Fruit fly (Drosophila melanogaster): ENCODE results near the gene Irk3.
A peak's percentile ranks its signal among the peaks of the same experiment; 100 is the strongest.

Irk3 gene

DNA sequence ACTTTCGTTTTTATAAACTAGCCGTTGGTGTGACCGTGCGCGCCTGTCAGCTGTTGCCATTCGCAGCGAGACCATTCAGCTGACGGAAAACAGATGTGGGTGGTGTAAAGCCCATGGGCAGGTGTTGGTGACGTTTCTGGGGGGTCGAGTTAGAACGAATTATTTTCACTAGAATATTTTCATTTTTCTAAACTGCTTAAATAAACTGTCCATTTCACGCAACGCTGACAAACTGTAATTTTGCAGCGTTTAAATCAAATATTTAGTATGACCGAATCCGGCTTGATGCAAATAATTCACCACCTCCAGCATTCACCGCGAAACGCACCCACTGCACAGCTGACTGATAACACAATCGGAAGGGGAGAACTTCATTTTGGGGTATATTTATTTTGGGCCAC is 18.1 kb downstream of the Irk3 start, which contains the start of the genes CG10383 and CG10338 (continued):
- peak; percentile 89 for TF ChIP-seq Atf3 (GFP tag; optimal IDR thresholded peaks at IDR 0.05)
- TF ChIP-seq YL-1 (GFP tag; optimal IDR thresholded peaks at IDR 0.05): peak; percentile 80
- TF ChIP-seq Stat92E (GFP tag; optimal IDR thresholded peaks at IDR 0.05): peak in 1 of 3 experiments; percentile 75
- peak; percentile 71 for TF ChIP-seq CG10654 (GFP tag; optimal IDR thresholded peaks at IDR 0.05)
- TF ChIP-seq twi (tag; optimal IDR thresholded peaks at IDR 0.05): peak; percentile 70
- TF ChIP-seq CG42726 (GFP tag; IDR thresholded peaks at IDR 0.05; ENCODE audit: partially characterized antibody): peak; percentile 38; the same call in 1 of the 2 replicates
- peak; percentile 88 for TF ChIP-seq maf-S (GFP tag; optimal IDR thresholded peaks at IDR 0.05)
- TF ChIP-seq CG8388 (GFP tag; optimal IDR thresholded peaks at IDR 0.05): peak; percentile 71
- peak; percentile 87 for TF ChIP-seq CG14050 (GFP tag; IDR thresholded peaks at IDR 0.05)
- TF ChIP-seq corto (GFP tag; optimal IDR thresholded peaks at IDR 0.05): peak; percentile 43
- peak; percentile 72 for TF ChIP-seq Fer3 (tag; optimal IDR thresholded peaks at IDR 0.05)
- TF ChIP-seq CG13624 (GFP tag; optimal IDR thresholded peaks at IDR 0.05): peak; percentile 92
- TF ChIP-seq gsb (GFP tag; IDR thresholded peaks at IDR 0.05): peak; percentile 70
- peak; percentile 90 for TF ChIP-seq CG32772 (GFP tag; IDR thresholded peaks at IDR 0.05)
- TF ChIP-seq chinmo (GFP tag; IDR thresholded peaks at IDR 0.05; ENCODE audit: partially characterized antibody): 0 out of 4 replicates have a peak, but pooled peaks have one; percentile 27
- TF ChIP-seq CG10565 (GFP tag; optimal IDR thresholded peaks at IDR 0.05): no peak
- TF ChIP-seq unpg (GFP tag; optimal IDR thresholded peaks at IDR 0.05): peak; percentile 85
- peak; percentile 87 for TF ChIP-seq pho (GFP tag; optimal IDR thresholded peaks at IDR 0.05)
- TF ChIP-seq cwo (GFP tag; optimal IDR thresholded peaks at IDR 0.05): peak; percentile 80
- TF ChIP-seq jing (GFP tag; optimal IDR thresholded peaks at IDR 0.05): peak; percentile 75
- peak; percentile 25; the same call in 1 of the 2 replicates for TF ChIP-seq CG13287 (GFP tag; IDR thresholded peaks at IDR 0.05; ENCODE audit: partially characterized antibody)
- TF ChIP-seq Asciz (GFP tag; optimal IDR thresholded peaks at IDR 0.05): peak; percentile 58
- TF ChIP-seq CG10147 (GFP tag; optimal IDR thresholded peaks at IDR 0.05): peak; percentile 70
- TF ChIP-seq CG16863 (GFP tag; optimal IDR thresholded peaks at IDR 0.05): peak; percentile 83
- TF ChIP-seq p53 (GFP tag; optimal IDR thresholded peaks at IDR 0.05): peak; percentile 82
- TF ChIP-seq Lhr (GFP tag; optimal IDR thresholded peaks at IDR 0.05): peak; percentile 62
- peak; percentile 84 for TF ChIP-seq CG4424 (GFP tag; optimal IDR thresholded peaks at IDR 0.05)
- TF ChIP-seq H2.0 (GFP tag; IDR thresholded peaks at IDR 0.05): peak; percentile 88
- peak; percentile 90 for TF ChIP-seq pzg (GFP tag; optimal IDR thresholded peaks at IDR 0.05)
- peak; percentile 76 for TF ChIP-seq CG10543 (GFP tag; optimal IDR thresholded peaks at IDR 0.05)
- peak; percentile 86 for TF ChIP-seq ase (GFP tag; IDR thresholded peaks at IDR 0.05)
- TF ChIP-seq Neu2 (GFP tag; optimal IDR thresholded peaks at IDR 0.05; ENCODE audit: borderline replicate concordance): peak; percentile 62
- peak; percentile 62 for TF ChIP-seq CG18764 (GFP tag; optimal IDR thresholded peaks at IDR 0.05)
- TF ChIP-seq CG16813 (GFP tag; IDR thresholded peaks at IDR 0.05; ENCODE audit: partially characterized antibody): no peak
- peak; percentile 77 for TF ChIP-seq gfzf (GFP tag; optimal IDR thresholded peaks at IDR 0.05)
- TF ChIP-seq Chrac-16 (GFP tag; optimal IDR thresholded peaks at IDR 0.05): peak; percentile 90
- peak; percentile 73 for TF ChIP-seq CG2116 (GFP tag; optimal IDR thresholded peaks at IDR 0.05)
- peak; percentile 77 for TF ChIP-seq peb (GFP tag; IDR thresholded peaks at IDR 0.05)
- TF ChIP-seq dimm (GFP tag; IDR thresholded peaks at IDR 0.05): 0 out of 2 replicates have a peak, but pooled peaks have one; percentile 32
- peak; percentile 70 for TF ChIP-seq fd96Cb (tag; optimal IDR thresholded peaks at IDR 0.05)
- peak; percentile 84 for TF ChIP-seq CG14667 (GFP tag; IDR thresholded peaks at IDR 0.05)
- peak; percentile 73 for TF ChIP-seq Oli (tag; optimal IDR thresholded peaks at IDR 0.05)
- peak; percentile 86 for TF ChIP-seq CG33213 (GFP tag; optimal IDR thresholded peaks at IDR 0.05)
- TF ChIP-seq CoRest (tag; optimal IDR thresholded peaks at IDR 0.05): peak; percentile 81
- peak; percentile 84 for TF ChIP-seq CG1602 (GFP tag; optimal IDR thresholded peaks at IDR 0.05)
- TF ChIP-seq nmo (GFP tag; optimal IDR thresholded peaks at IDR 0.05): peak; percentile 87
- TF ChIP-seq Ssrp (tag; optimal IDR thresholded peaks at IDR 0.05): peak; percentile 72
- TF ChIP-seq sr (GFP tag; IDR thresholded peaks at IDR 0.05): peak; percentile 92
- peak; percentile 43; the same call in 1 of the 2 replicates for TF ChIP-seq crol (GFP tag; IDR thresholded peaks at IDR 0.05)

Data from whole organism, embryonic.